Worm (Caenorhabditis elegans) whole organism, midembryonic: ENCODE data around the gene T24E12.1.

Source experiments
- cog-1 ChIP-seq: sonication (generic microtip); optimal IDR thresholded peaks from 2 replicates; lab custom pipeline; 2016; ENCODE audit warnings: missing genetic modification characterization, missing compliant biosample characterization
- flt-1 ChIP-seq: fragments of 200-800 bp; sonication (Bioruptor generic); IDR thresholded peaks from 2 replicates; pipeline ENCODE4 v1.3.6; 2022; ENCODE audit warnings: missing genetic modification characterization, missing compliant biosample characterization
- klf-2 ChIP-seq: fragments of 200-800 bp; sonication (Bioruptor generic); conservative IDR thresholded peaks from 2 replicates; pipeline ENCODE4 v1.3.6; 2022; ENCODE audit warnings: missing genetic modification reagents, missing genetic modification characterization, missing compliant biosample characterization
- med-1 ChIP-seq: sonication (generic microtip); optimal IDR thresholded peaks from 2 replicates; lab custom pipeline; 2017; ENCODE audit warnings: missing genetic modification characterization, mild to moderate bottlenecking, missing compliant biosample characterization, antibody characterized with exemption, missing genetic modification reagents; ENCODE audit not compliant: insufficient read depth
- tab-1 ChIP-seq: fragments of 200-800 bp; sonication (Bioruptor generic); IDR thresholded peaks from 2 replicates; pipeline ENCODE4 v1.3.6; 2022; ENCODE audit warnings: missing genetic modification characterization, missing compliant biosample characterization
- ztf-29 ChIP-seq: fragments of 200-800 bp; sonication (Bioruptor generic); IDR thresholded peaks from 2 replicates; pipeline ENCODE4 v1.3.6; 2022; ENCODE audit warnings: missing genetic modification reagents, missing genetic modification characterization, missing compliant biosample characterization

ce11 chrII:3736893-3737375 is 48.4 kb upstream of the T24E12.1 start, which contains the start of gene F12E12.6:
- TF ChIP-seq flt-1 (GFP tag; lab: Robert Waterston, UW) (no peak), ztf-29 (GFP tag; lab: Robert Waterston, UW) (no peak), tab-1 (GFP tag; lab: Robert Waterston, UW) (no peak), cog-1 (tag; lab: Kevin White, UChicago) (no peak), klf-2 (GFP tag; lab: Robert Waterston, UW) (no peak), med-1 (no peak)
